Worm (Caenorhabditis elegans) whole organism, L2 larva: ENCODE measurements around the gene F17A2.13.

ENCODE experiments used
- R02D3.7 ChIP-seq: fragments of 150-350 bp; optimal IDR thresholded peaks from 2 replicates; lab custom pipeline; 2014; ENCODE audit warnings: missing biosample characterization, missing genetic modification characterization
- Y55F3AM.14 ChIP-seq: fragments of 200-800 bp; sonication (Bioruptor generic); optimal IDR thresholded peaks from 2 replicates; lab custom pipeline; 2018; ENCODE audit warnings: mild to moderate bottlenecking, missing genetic modification characterization, missing compliant biosample characterization
- alr-1 ChIP-seq: fragments of 150-350 bp; optimal IDR thresholded peaks from 2 replicates; lab custom pipeline; 2014; ENCODE audit warnings: missing biosample characterization, missing genetic modification characterization
- ama-1 ChIP-seq: fragments of 150-350 bp; optimal IDR thresholded peaks from 2 replicates; lab custom pipeline; 2018; ENCODE audit warnings: inconsistent platforms
- elt-1 ChIP-seq: fragments of 150-350 bp; optimal IDR thresholded peaks from 2 replicates; lab custom pipeline; 2014; ENCODE audit warnings: missing biosample characterization, missing genetic modification characterization
- lin-39 ChIP-seq: fragments of 150-350 bp; optimal IDR thresholded peaks from 2 replicates; lab custom pipeline; 2014; ENCODE audit warnings: missing biosample characterization, missing genetic modification reagents, missing genetic modification characterization
- mbf-1 ChIP-seq: sonication (generic microtip); optimal IDR thresholded peaks from 2 replicates; lab custom pipeline; 2017; ENCODE audit warnings: missing biosample characterization, missing genetic modification characterization
- skn-1 ChIP-seq: sonication (generic microtip); optimal IDR thresholded peaks from 2 replicates; lab custom pipeline; 2017; ENCODE audit warnings: missing biosample characterization, missing genetic modification characterization
- zag-1 ChIP-seq: fragments of 150-350 bp; optimal IDR thresholded peaks from 2 replicates; lab custom pipeline; 2014; ENCODE audit warnings: missing biosample characterization, missing genetic modification characterization

DNA sequence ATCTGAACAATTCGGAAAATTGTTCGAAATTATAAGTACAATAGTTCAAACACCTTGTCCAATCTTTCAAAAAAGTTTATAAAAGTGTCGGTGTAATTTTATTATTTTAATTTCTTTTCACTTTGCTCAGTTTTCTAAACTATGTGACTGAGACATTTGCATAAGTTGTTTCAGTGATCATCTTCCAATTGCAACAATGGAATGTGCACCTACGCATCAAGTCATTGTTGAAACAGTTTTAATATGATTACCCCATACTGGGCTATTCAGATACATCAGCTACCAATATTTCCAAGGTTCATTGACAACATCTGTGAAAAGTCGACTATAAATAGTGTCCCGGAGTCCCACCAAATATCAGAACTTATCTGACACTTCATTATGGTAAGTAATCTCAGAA, 35.7 kb downstream of the F17A2.13 start, which contains the start of gene nspc-13:
- TF ChIP-seq zag-1 (no peak), ama-1 (lab: Kevin White, UChicago) (no peak), skn-1 (no peak), elt-1 (tag; lab: Kevin White, UChicago) (no peak), mbf-1 (tag; lab: Kevin White, UChicago) (no peak), Y55F3AM.14 (GFP tag; lab: Kevin White, UChicago) (no peak), R02D3.7 (no peak), alr-1 (tag; lab: Kevin White, UChicago) (no peak), lin-39 (tag; lab: Kevin White, UChicago) (no peak)
